Fruit fly (Drosophila melanogaster): Measurements from ENCODE around the gene CG1394.

The CG1394 gene

DNA sequence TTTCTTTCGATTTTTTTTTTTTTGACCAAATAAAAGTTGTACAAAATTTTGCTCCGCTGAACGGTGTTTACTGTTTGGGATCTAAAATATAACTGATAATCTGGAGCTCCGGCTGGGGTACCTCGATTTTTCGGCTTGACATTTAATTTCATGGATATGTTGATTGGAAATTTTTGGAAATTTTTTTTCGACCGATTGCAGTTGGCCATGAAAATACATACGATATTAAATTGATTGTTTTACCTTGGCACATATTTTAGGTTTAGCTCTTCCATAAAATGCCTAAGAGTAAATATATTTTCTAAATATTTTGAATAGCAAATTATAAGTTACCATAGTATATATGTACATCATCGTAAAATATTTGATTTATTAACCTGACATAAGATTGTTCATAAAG, at the start of gene CG1394:
Gene CG1394 (minus strand): TSS at position 101 of the 400 bp plus-strand sequence.
- TF ChIP-seq CG7045 (GFP tag; optimal IDR thresholded peaks at IDR 0.05): no peak
- TF ChIP-seq bab1 (GFP tag; optimal IDR thresholded peaks at IDR 0.05): no peak
- no peak for TF ChIP-seq cnc (optimal IDR thresholded peaks at IDR 0.05)
- no peak for TF ChIP-seq CG1620 (GFP tag; optimal IDR thresholded peaks at IDR 0.05)
- TF ChIP-seq ovo (GFP tag; optimal IDR thresholded peaks at IDR 0.05): no peak
- TF ChIP-seq CG33017 (tag; optimal IDR thresholded peaks at IDR 0.05): no peak
- no peak for TF ChIP-seq CG7101 (tag; optimal IDR thresholded peaks at IDR 0.05)
- TF ChIP-seq Mnt (GFP tag; optimal IDR thresholded peaks at IDR 0.05): no peak
- no peak for TF ChIP-seq CG14711 (tag; optimal IDR thresholded peaks at IDR 0.05)
- TF ChIP-seq cic (GFP tag; optimal IDR thresholded peaks at IDR 0.05): no peak
- TF ChIP-seq Clk (GFP tag; optimal IDR thresholded peaks at IDR 0.05): no peak
- no peak for TF ChIP-seq CG11617 (GFP tag; optimal IDR thresholded peaks at IDR 0.05)
- no peak for TF ChIP-seq pad (GFP tag; optimal IDR thresholded peaks at IDR 0.05)
- no peak for TF ChIP-seq CG12768 (GFP tag; optimal IDR thresholded peaks at IDR 0.05)
- TF ChIP-seq toe (GFP tag; optimal IDR thresholded peaks at IDR 0.05): no peak
- TF ChIP-seq tj (GFP tag; optimal IDR thresholded peaks at IDR 0.05): no peak

DNA sequence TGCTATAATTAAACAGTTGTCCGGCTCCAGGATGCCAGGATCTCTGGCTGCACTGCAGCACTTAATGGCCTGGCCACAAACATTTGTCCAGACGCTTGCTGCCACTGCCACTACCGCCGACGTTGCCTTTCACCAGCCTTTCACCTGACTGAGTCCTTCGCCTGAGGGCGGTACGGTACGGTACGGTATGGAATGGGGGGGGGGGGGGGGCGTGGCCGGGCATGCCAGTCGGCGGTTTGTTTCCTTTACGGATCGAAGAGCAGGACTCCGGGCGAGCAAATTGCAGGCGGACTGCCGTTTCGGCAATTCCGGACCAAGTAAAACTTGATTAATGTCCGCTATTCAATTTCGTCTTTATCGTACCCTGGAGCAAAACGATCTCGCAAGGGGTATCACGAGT, 32.6 kb upstream of the CG1394 start:
- no peak for TF ChIP-seq CG1620 (GFP tag; optimal IDR thresholded peaks at IDR 0.05)
- no peak for TF ChIP-seq CG7101 (tag; optimal IDR thresholded peaks at IDR 0.05)
- no peak for TF ChIP-seq Hr96 (GFP tag; optimal IDR thresholded peaks at IDR 0.05)
- no peak for TF ChIP-seq CG12768 (GFP tag; optimal IDR thresholded peaks at IDR 0.05)
- no peak for TF ChIP-seq toe (GFP tag; optimal IDR thresholded peaks at IDR 0.05)
- TF ChIP-seq kay (GFP tag; ENCODE audit: borderline replicate concordance): no peak
- no peak for TF ChIP-seq CG33017 (tag; optimal IDR thresholded peaks at IDR 0.05)
- TF ChIP-seq CG7045 (GFP tag; optimal IDR thresholded peaks at IDR 0.05): no peak
- no peak for TF ChIP-seq cnc (optimal IDR thresholded peaks at IDR 0.05)
- TF ChIP-seq pad (GFP tag; optimal IDR thresholded peaks at IDR 0.05): no peak
- no peak for TF ChIP-seq tj (GFP tag; optimal IDR thresholded peaks at IDR 0.05)
- TF ChIP-seq Mnt (GFP tag; optimal IDR thresholded peaks at IDR 0.05): no peak

DNA sequence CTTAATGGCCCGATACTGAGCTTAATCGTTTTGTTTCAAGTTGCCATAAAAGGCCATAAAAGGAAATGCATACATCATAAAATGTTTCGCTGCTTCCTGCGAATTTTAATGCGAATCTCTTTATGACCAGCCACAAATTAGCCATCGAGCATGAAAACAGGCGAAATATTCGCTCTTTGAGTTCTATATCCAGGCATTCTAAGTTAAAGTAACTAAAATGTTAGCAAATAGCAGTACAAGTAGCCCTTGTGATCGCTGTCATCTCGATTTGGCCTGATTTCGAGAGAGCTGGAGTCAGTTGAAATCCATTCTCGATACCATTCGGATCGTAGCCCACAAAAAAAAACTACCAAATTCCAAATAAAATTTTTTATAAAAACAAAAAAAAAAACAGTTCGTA, 31.5 kb upstream of the CG1394 start, which contains the start of gene CG11106:
Gene CG11106 (plus strand): TSS at position 301 of the 400 bp plus-strand sequence.
- TF ChIP-seq cnc (optimal IDR thresholded peaks at IDR 0.05) (no peak), CG12768 (GFP tag; optimal IDR thresholded peaks at IDR 0.05) (no peak), Crg-1 (GFP tag; optimal IDR thresholded peaks at IDR 0.05) (no peak), cic (GFP tag; optimal IDR thresholded peaks at IDR 0.05) (no peak), CG5204 (GFP tag; optimal IDR thresholded peaks at IDR 0.05) (no peak), bab1 (GFP tag; optimal IDR thresholded peaks at IDR 0.05) (no peak), CG33017 (tag; optimal IDR thresholded peaks at IDR 0.05) (no peak), tj (GFP tag; optimal IDR thresholded peaks at IDR 0.05) (no peak), kay (GFP tag; ENCODE audit: borderline replicate concordance) (no peak), CG1620 (GFP tag; optimal IDR thresholded peaks at IDR 0.05) (no peak), Mnt (GFP tag; optimal IDR thresholded peaks at IDR 0.05) (no peak), CG11617 (GFP tag; optimal IDR thresholded peaks at IDR 0.05) (no peak), CG7101 (tag; optimal IDR thresholded peaks at IDR 0.05) (no peak), pad (GFP tag; optimal IDR thresholded peaks at IDR 0.05) (no peak), Hr96 (GFP tag; optimal IDR thresholded peaks at IDR 0.05) (no peak)

DNA sequence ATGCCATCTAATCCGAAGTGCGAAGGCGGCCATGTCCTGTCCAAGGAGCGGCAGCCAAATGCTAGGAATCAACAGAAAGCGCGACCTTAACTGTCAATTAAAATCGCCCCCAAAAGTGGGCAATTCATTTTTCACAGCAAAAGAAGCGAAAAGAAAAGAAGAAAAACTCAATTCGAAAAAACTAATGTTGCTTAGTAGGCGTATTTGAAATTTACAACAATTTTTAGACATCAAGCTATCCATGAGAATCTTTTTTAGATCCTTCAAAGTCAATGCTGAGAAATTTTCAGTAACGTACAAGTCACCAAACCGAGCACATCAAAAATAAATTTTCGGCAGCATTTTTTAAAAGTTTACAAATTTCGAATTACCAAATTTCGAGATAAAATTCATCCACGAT, 12.2 kb upstream of the CG1394 start, which contains the start of gene CG15200:
Gene CG15200 (plus strand): TSS at position 301 of the 400 bp plus-strand sequence.
- TF ChIP-seq CG1620 (GFP tag; optimal IDR thresholded peaks at IDR 0.05): no peak

DNA sequence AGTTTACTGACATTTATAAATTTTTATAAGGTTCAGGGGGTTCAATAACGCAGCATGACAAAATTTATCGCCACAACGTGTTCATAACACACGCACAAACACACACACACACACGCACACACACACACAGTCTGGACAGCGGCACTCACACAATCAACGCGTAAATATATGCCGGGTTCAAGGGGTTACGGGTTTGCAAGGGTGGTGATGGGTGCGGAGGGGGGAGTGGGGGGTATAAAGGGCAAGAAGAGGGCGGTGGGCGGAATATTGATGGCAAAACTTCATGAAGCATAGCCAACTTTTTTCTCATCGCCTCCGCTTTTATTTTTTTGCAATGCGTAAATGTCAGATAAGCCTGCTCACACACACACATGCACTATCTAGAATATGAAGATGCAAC, 5.6 kb upstream of the CG1394 start:
- TF ChIP-seq CG12768 (GFP tag; optimal IDR thresholded peaks at IDR 0.05): no peak
- no peak for TF ChIP-seq CG7045 (GFP tag; optimal IDR thresholded peaks at IDR 0.05)
- no peak for TF ChIP-seq CG14711 (tag; optimal IDR thresholded peaks at IDR 0.05)

DNA sequence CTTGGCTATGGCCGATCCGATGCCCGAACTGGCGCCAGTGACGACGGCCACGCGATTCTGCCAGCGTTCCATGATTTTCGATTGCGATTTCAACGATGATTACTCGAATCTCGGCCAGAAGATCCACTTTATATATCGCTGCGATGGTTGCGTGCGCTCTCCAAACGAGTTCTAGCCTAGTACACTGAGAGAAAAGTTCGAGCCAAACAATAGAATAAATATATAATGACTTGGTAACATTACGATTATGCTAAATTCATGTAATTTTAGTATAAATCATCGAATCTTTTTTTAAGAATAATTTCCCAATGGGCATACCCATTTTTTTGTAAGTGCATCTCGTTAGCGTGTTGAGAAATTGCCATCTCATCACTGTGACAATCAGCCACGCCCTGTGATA, 1.5 kb downstream of the CG1394 start, which contains the start of gene Antdh:
Gene Antdh (minus strand): TSS at position 101 of the 400 bp plus-strand sequence.
- TF ChIP-seq CG14711 (tag; optimal IDR thresholded peaks at IDR 0.05) (no peak), CG7101 (tag; optimal IDR thresholded peaks at IDR 0.05) (no peak), CG11617 (GFP tag; optimal IDR thresholded peaks at IDR 0.05) (no peak), bab1 (GFP tag; optimal IDR thresholded peaks at IDR 0.05) (no peak), kay (GFP tag; ENCODE audit: borderline replicate concordance) (no peak), toe (GFP tag; optimal IDR thresholded peaks at IDR 0.05) (no peak), cic (GFP tag; optimal IDR thresholded peaks at IDR 0.05) (no peak), Hr96 (GFP tag; optimal IDR thresholded peaks at IDR 0.05) (no peak), CG12768 (GFP tag; optimal IDR thresholded peaks at IDR 0.05) (no peak), CG1620 (GFP tag; optimal IDR thresholded peaks at IDR 0.05) (no peak), Crg-1 (GFP tag; optimal IDR thresholded peaks at IDR 0.05) (no peak), ovo (GFP tag; optimal IDR thresholded peaks at IDR 0.05) (no peak), Mnt (GFP tag; optimal IDR thresholded peaks at IDR 0.05) (no peak), CG33017 (tag; optimal IDR thresholded peaks at IDR 0.05) (no peak), cnc (optimal IDR thresholded peaks at IDR 0.05) (no peak), CG7045 (GFP tag; optimal IDR thresholded peaks at IDR 0.05) (no peak), pad (GFP tag; optimal IDR thresholded peaks at IDR 0.05) (no peak), CG5204 (GFP tag; optimal IDR thresholded peaks at IDR 0.05) (no peak), Clk (GFP tag; optimal IDR thresholded peaks at IDR 0.05) (no peak), tj (GFP tag; optimal IDR thresholded peaks at IDR 0.05) (no peak)
